Worm (Caenorhabditis elegans) whole organism, midembryonic: ENCODE data around the gene Y73B6BL.289.

Experiments
- T22C8.4 ChIP-seq: fragments of 200-800 bp; sonication (Bioruptor generic); IDR thresholded peaks from 2 replicates; pipeline ENCODE4 v1.3.6; 2022; ENCODE audit warnings: missing genetic modification characterization, missing compliant biosample characterization
- cog-1 ChIP-seq: sonication (generic microtip); optimal IDR thresholded peaks from 2 replicates; lab custom pipeline; 2016; ENCODE audit warnings: missing genetic modification characterization, missing compliant biosample characterization
- flt-1 ChIP-seq: fragments of 200-800 bp; sonication (Bioruptor generic); IDR thresholded peaks from 2 replicates; pipeline ENCODE4 v1.3.6; 2022; ENCODE audit warnings: missing genetic modification characterization, missing compliant biosample characterization
- med-1 ChIP-seq: sonication (generic microtip); optimal IDR thresholded peaks from 2 replicates; lab custom pipeline; 2017; ENCODE audit warnings: missing genetic modification characterization, mild to moderate bottlenecking, missing compliant biosample characterization, antibody characterized with exemption, missing genetic modification reagents; ENCODE audit not compliant: insufficient read depth
- ref-1 ChIP-seq: fragments of 200-800 bp; sonication (Bioruptor generic); conservative IDR thresholded peaks from 2 replicates; pipeline ENCODE4 v1.3.6; 2022; ENCODE audit warnings: missing genetic modification reagents, missing genetic modification characterization, missing compliant biosample characterization
- tab-1 ChIP-seq: fragments of 200-800 bp; sonication (Bioruptor generic); IDR thresholded peaks from 2 replicates; pipeline ENCODE4 v1.3.6; 2022; ENCODE audit warnings: missing genetic modification characterization, missing compliant biosample characterization
- ztf-29 ChIP-seq: fragments of 200-800 bp; sonication (Bioruptor generic); IDR thresholded peaks from 2 replicates; pipeline ENCODE4 v1.3.6; 2022; ENCODE audit warnings: missing genetic modification reagents, missing genetic modification characterization, missing compliant biosample characterization

- TF ChIP-seq cog-1, result no peak
- no peak for TF ChIP-seq flt-1 (GFP tag; lab: Robert Waterston, UW)
- TF ChIP-seq ztf-29, result no peak
- TF ChIP-seq med-1 (GFP tag; lab: Kevin White, UChicago), result no peak
- no peak for TF ChIP-seq T22C8.4
- TF ChIP-seq tab-1 (GFP tag; lab: Robert Waterston, UW), result no peak
- no peak for TF ChIP-seq ref-1 (GFP tag; lab: Robert Waterston, UW)
These were observed 10.0 kb upstream of the Y73B6BL.289 start, which contains the start of gene ipla-6 for ce11 chrIV:6337353-6337752.
